Fruit fly (Drosophila melanogaster) whole organism, prepupa: ENCODE results near the gene Spec2.
A peak's percentile ranks its signal among the peaks of the same experiment; 100 is the strongest.

ENCODE experiments used
- Blimp-1 ChIP-seq: fragments of 200-800 bp; sonication (Bioruptor generic); optimal IDR thresholded peaks from 3 replicates; lab custom pipeline; 2017; ENCODE audit warnings: missing biosample characterization, missing genetic modification characterization, mild to moderate bottlenecking, moderate library complexity, missing genetic modification reagents
- CG16779 ChIP-seq: fragments of 200-800 bp; sonication (Bioruptor generic); optimal IDR thresholded peaks from 3 replicates; lab custom pipeline; 2017; ENCODE audit warnings: missing biosample characterization, mild to moderate bottlenecking, missing genetic modification characterization
- CG4318 ChIP-seq: fragments of 200-800 bp; sonication (Bioruptor generic); optimal IDR thresholded peaks from 3 replicates; lab custom pipeline; 2017; ENCODE audit warnings: missing biosample characterization, mild to moderate bottlenecking, missing genetic modification characterization
- CG6854 ChIP-seq: fragments of 200-800 bp; sonication (Bioruptor generic); optimal IDR thresholded peaks from 2 replicates; lab custom pipeline; 2017; ENCODE audit warnings: missing biosample characterization, mild to moderate bottlenecking, missing genetic modification characterization
- Met ChIP-seq: fragments of 200-800 bp; sonication (Bioruptor generic); optimal IDR thresholded peaks from 3 replicates; lab custom pipeline; 2016; ENCODE audit warnings: missing biosample characterization, missing genetic modification characterization
- Smox ChIP-seq: fragments of 200-800 bp; sonication (Bioruptor generic); optimal IDR thresholded peaks from 3 replicates; lab custom pipeline; 2016; ENCODE audit warnings: missing biosample characterization, missing genetic modification characterization
- Sox102F ChIP-seq: fragments of 200-800 bp; sonication (Bioruptor generic); optimal IDR thresholded peaks from 2 replicates; lab custom pipeline; 2016; ENCODE audit warnings: missing biosample characterization, mild to moderate bottlenecking, missing genetic modification characterization
- achi ChIP-seq: fragments of 200-800 bp; sonication (Bioruptor generic); optimal IDR thresholded peaks from 3 replicates; lab custom pipeline; 2016; ENCODE audit warnings: missing biosample characterization, missing genetic modification characterization
- dac ChIP-seq: fragments of 200-800 bp; sonication (Bioruptor generic); optimal IDR thresholded peaks from 2 replicates; lab custom pipeline; 2017; ENCODE audit warnings: missing biosample characterization, mild to moderate bottlenecking, missing genetic modification characterization
- esn ChIP-seq: fragments of 200-800 bp; sonication (Bioruptor generic); optimal IDR thresholded peaks from 2 replicates; lab custom pipeline; 2016; ENCODE audit warnings: missing biosample characterization, mild to moderate bottlenecking, missing genetic modification characterization, moderate library complexity
- spab ChIP-seq: fragments of 200-800 bp; sonication (Bioruptor generic); optimal IDR thresholded peaks from 2 replicates; lab custom pipeline; 2017; ENCODE audit warnings: missing biosample characterization, mild to moderate bottlenecking, missing genetic modification characterization, missing genetic modification reagents
- ss ChIP-seq, 2 experiments: fragments of 200-800 bp; sonication (Bioruptor generic); optimal IDR thresholded peaks; 2 replicates in 1 of 2; 3 replicates in 1 of 2; lab custom pipeline; 2017 to 2018; ENCODE audit warnings: mild to moderate bottlenecking in 2 of 2, missing biosample characterization in 2 of 2, missing genetic modification characterization in 2 of 2, moderate library complexity in 1 of 2

- TF ChIP-seq CG16779 (no peak), Sox102F (GFP tag; lab: Kevin White, UChicago) (no peak), Met (GFP tag; lab: Kevin White, UChicago) (peak; percentile 52), ss (GFP tag; optimal IDR thresholded peaks at IDR 0.05; lab: Kevin White, UChicago) (no peak), Smox (GFP tag; lab: Kevin White, UChicago) (peak; percentile 8), achi (GFP tag; lab: Kevin White, UChicago) (peak; percentile 18), dac (GFP tag; lab: Kevin White, UChicago) (peak; percentile 22), Blimp-1 (GFP tag; lab: Kevin White, UChicago) (no peak), CG4318 (GFP tag; lab: Kevin White, UChicago) (no peak), spab (GFP tag; lab: Kevin White, UChicago) (no peak), esn (GFP tag; lab: Kevin White, UChicago) (peak; percentile 47), CG6854 (GFP tag; lab: Kevin White, UChicago) (no peak)
Measured at dm6 chr3R:5617923-5618623, 5.9 kb downstream of the Spec2 start.
